Fruit fly (Drosophila melanogaster) whole organism, prepupa: ENCODE data around the gene vrs.
A peak's percentile ranks its signal among the peaks of the same experiment; 100 is the strongest.

Experiments
- CG10631 ChIP-seq: fragments of 200-800 bp; sonication (Bioruptor generic); optimal IDR thresholded peaks from 2 replicates; lab custom pipeline; 2016; ENCODE audit warnings: missing biosample characterization, missing genetic modification characterization
- CG10669 ChIP-seq: fragments of 200-800 bp; sonication (Bioruptor generic); optimal IDR thresholded peaks from 3 replicates; lab custom pipeline; 2018; ENCODE audit warnings: missing biosample characterization, mild to moderate bottlenecking, missing genetic modification characterization, moderate library complexity
- CG11294 ChIP-seq: fragments of 200-800 bp; sonication (Bioruptor generic); IDR thresholded peaks from 2 replicates; pipeline ENCODE4 v1.3.6; 2022; ENCODE audit warnings: missing biosample characterization, missing genetic modification characterization
- CG11762 ChIP-seq: fragments of 200-800 bp; sonication (Bioruptor generic); optimal IDR thresholded peaks from 3 replicates; lab custom pipeline; 2016; ENCODE audit warnings: missing biosample characterization, missing genetic modification characterization; ENCODE audit not compliant: insufficient read depth
- CG11902 ChIP-seq: fragments of 200-800 bp; sonication (Bioruptor generic); optimal IDR thresholded peaks from 3 replicates; lab custom pipeline; 2016; ENCODE audit warnings: missing biosample characterization, missing genetic modification characterization
- CG15336 ChIP-seq: fragments of 200-800 bp; sonication (Bioruptor generic); IDR thresholded peaks from 2 replicates; pipeline ENCODE4 v1.3.6; 2022; ENCODE audit warnings: missing biosample characterization, missing genetic modification characterization
- CG1621 ChIP-seq: fragments of 200-800 bp; sonication (Bioruptor generic); optimal IDR thresholded peaks from 3 replicates; lab custom pipeline; 2018; ENCODE audit warnings: missing biosample characterization, mild to moderate bottlenecking, missing genetic modification characterization
- CG16779 ChIP-seq: fragments of 200-800 bp; sonication (Bioruptor generic); optimal IDR thresholded peaks from 3 replicates; lab custom pipeline; 2017; ENCODE audit warnings: missing biosample characterization, mild to moderate bottlenecking, missing genetic modification characterization
- CG3032 ChIP-seq: fragments of 200-800 bp; optimal IDR thresholded peaks from 2 replicates; lab custom pipeline; 2019; ENCODE audit warnings: missing biosample characterization, mild to moderate bottlenecking, missing genetic modification characterization, moderate library complexity
- CG31627 ChIP-seq: fragments of 200-800 bp; sonication (Bioruptor generic); optimal IDR thresholded peaks from 3 replicates; lab custom pipeline; 2016; ENCODE audit warnings: missing biosample characterization, missing genetic modification characterization
- CG32006 ChIP-seq: fragments of 200-800 bp; sonication (Bioruptor generic); optimal IDR thresholded peaks from 3 replicates; lab custom pipeline; 2017; ENCODE audit warnings: missing biosample characterization, mild to moderate bottlenecking, missing genetic modification characterization
- CG34406 ChIP-seq: fragments of 200-800 bp; sonication (Bioruptor generic); optimal IDR thresholded peaks from 3 replicates; lab custom pipeline; 2016; ENCODE audit warnings: missing biosample characterization, missing genetic modification characterization
- CG3919 ChIP-seq: fragments of 200-800 bp; sonication (Bioruptor generic); optimal IDR thresholded peaks from 3 replicates; lab custom pipeline; 2016; ENCODE audit warnings: missing biosample characterization, missing genetic modification characterization
- CG4318 ChIP-seq: fragments of 200-800 bp; sonication (Bioruptor generic); optimal IDR thresholded peaks from 3 replicates; lab custom pipeline; 2017; ENCODE audit warnings: missing biosample characterization, mild to moderate bottlenecking, missing genetic modification characterization
- CG6163 ChIP-seq: fragments of 200-800 bp; sonication (Bioruptor generic); IDR thresholded peaks from 3 replicates; pipeline ENCODE4 v1.3.6; 2022; ENCODE audit warnings: missing biosample characterization, missing genetic modification characterization
- CG6276 ChIP-seq: fragments of 200-800 bp; sonication (Bioruptor generic); optimal IDR thresholded peaks from 2 replicates; lab custom pipeline; 2017; ENCODE audit warnings: missing biosample characterization, mild to moderate bottlenecking, missing genetic modification characterization
- CG6792 ChIP-seq: fragments of 200-800 bp; sonication (Bioruptor generic); optimal IDR thresholded peaks from 3 replicates; lab custom pipeline; 2016; ENCODE audit warnings: missing biosample characterization, missing genetic modification characterization
- CG6808 ChIP-seq: fragments of 200-800 bp; sonication (Bioruptor generic); optimal IDR thresholded peaks from 3 replicates; lab custom pipeline; 2017; ENCODE audit warnings: missing biosample characterization, missing genetic modification characterization, mild to moderate bottlenecking, moderate library complexity, missing genetic modification reagents
- CG7368 ChIP-seq: fragments of 200-800 bp; sonication (Bioruptor generic); optimal IDR thresholded peaks from 3 replicates; lab custom pipeline; 2016; ENCODE audit warnings: missing biosample characterization, missing genetic modification characterization
- CG8119 ChIP-seq: fragments of 200-800 bp; sonication (Bioruptor generic); IDR thresholded peaks from 3 replicates; pipeline ENCODE4 v1.3.6; 2022; ENCODE audit warnings: missing biosample characterization, missing genetic modification characterization
- CG8319 ChIP-seq: fragments of 200-800 bp; sonication (Bioruptor generic); optimal IDR thresholded peaks from 3 replicates; lab custom pipeline; 2016; ENCODE audit warnings: missing biosample characterization, missing genetic modification characterization
- CG8632 ChIP-seq: fragments of 200-800 bp; sonication (Bioruptor generic); optimal IDR thresholded peaks from 3 replicates; lab custom pipeline; 2016; ENCODE audit warnings: missing biosample characterization, missing genetic modification characterization
- Eip78C ChIP-seq: fragments of 200-800 bp; sonication (Bioruptor generic); peaks from one replicate; lab custom pipeline; 2016; ENCODE audit warnings: missing biosample characterization, missing genetic modification characterization
- Ets96B ChIP-seq: fragments of 200-800 bp; optimal IDR thresholded peaks from 2 replicates; lab custom pipeline; 2019; ENCODE audit warnings: missing biosample characterization, mild to moderate bottlenecking, missing genetic modification characterization, moderate library complexity
- Hr39 ChIP-seq: fragments of 200-800 bp; sonication (Bioruptor generic); optimal IDR thresholded peaks from 2 replicates; lab custom pipeline; 2016; ENCODE audit warnings: missing biosample characterization, missing genetic modification characterization
- Hr4 ChIP-seq: fragments of 200-800 bp; sonication (Bioruptor generic); optimal IDR thresholded peaks from 3 replicates; lab custom pipeline; 2016; ENCODE audit warnings: missing biosample characterization, missing genetic modification characterization
- Met ChIP-seq: fragments of 200-800 bp; sonication (Bioruptor generic); optimal IDR thresholded peaks from 3 replicates; lab custom pipeline; 2016; ENCODE audit warnings: missing biosample characterization, missing genetic modification characterization
- OdsH ChIP-seq: fragments of 200-800 bp; sonication (Bioruptor generic); optimal IDR thresholded peaks from 3 replicates; lab custom pipeline; 2016; ENCODE audit warnings: missing biosample characterization, missing genetic modification characterization
- Smox ChIP-seq: fragments of 200-800 bp; sonication (Bioruptor generic); optimal IDR thresholded peaks from 3 replicates; lab custom pipeline; 2016; ENCODE audit warnings: missing biosample characterization, missing genetic modification characterization
- Sox14 ChIP-seq: fragments of 200-800 bp; sonication (Bioruptor generic); optimal IDR thresholded peaks from 3 replicates; lab custom pipeline; 2016; ENCODE audit warnings: missing biosample characterization, missing genetic modification characterization
- Sox15 ChIP-seq: fragments of 200-800 bp; sonication (Bioruptor generic); optimal IDR thresholded peaks from 3 replicates; lab custom pipeline; 2016; ENCODE audit warnings: missing biosample characterization, missing genetic modification characterization
- dac ChIP-seq: fragments of 200-800 bp; sonication (Bioruptor generic); optimal IDR thresholded peaks from 2 replicates; lab custom pipeline; 2017; ENCODE audit warnings: missing biosample characterization, mild to moderate bottlenecking, missing genetic modification characterization
- dsx ChIP-seq: fragments of 200-800 bp; optimal IDR thresholded peaks from 3 replicates; lab custom pipeline; 2019; ENCODE audit warnings: missing biosample characterization, mild to moderate bottlenecking, missing genetic modification characterization, moderate library complexity; ENCODE audit not compliant: poor library complexity, severe bottlenecking
- eg ChIP-seq: fragments of 200-800 bp; sonication (Bioruptor generic); IDR thresholded peaks from 3 replicates; pipeline ENCODE4 v1.3.6; 2022; ENCODE audit warnings: missing biosample characterization, missing genetic modification characterization
- esn ChIP-seq: fragments of 200-800 bp; sonication (Bioruptor generic); optimal IDR thresholded peaks from 2 replicates; lab custom pipeline; 2016; ENCODE audit warnings: missing biosample characterization, mild to moderate bottlenecking, missing genetic modification characterization, moderate library complexity
- lz ChIP-seq: fragments of 200-800 bp; sonication (Bioruptor generic); optimal IDR thresholded peaks from 3 replicates; lab custom pipeline; 2016; ENCODE audit warnings: missing biosample characterization, missing genetic modification characterization
- net ChIP-seq: fragments of 200-800 bp; sonication (Bioruptor generic); optimal IDR thresholded peaks from 3 replicates; lab custom pipeline; 2016; ENCODE audit warnings: missing biosample characterization, missing genetic modification characterization
- pdm3 ChIP-seq: fragments of 200-800 bp; sonication (Bioruptor generic); optimal IDR thresholded peaks from 3 replicates; lab custom pipeline; 2016; ENCODE audit warnings: missing biosample characterization, missing genetic modification characterization
- salr ChIP-seq, 2 experiments: fragments of 200-800 bp; sonication (Bioruptor generic); optimal IDR thresholded peaks; 3 replicates each; lab custom pipeline; 2016 to 2018; ENCODE audit warnings: missing biosample characterization in 2 of 2, missing genetic modification characterization in 2 of 2, mild to moderate bottlenecking in 1 of 2
- spab ChIP-seq: fragments of 200-800 bp; sonication (Bioruptor generic); optimal IDR thresholded peaks from 2 replicates; lab custom pipeline; 2017; ENCODE audit warnings: missing biosample characterization, mild to moderate bottlenecking, missing genetic modification characterization, missing genetic modification reagents
- ss ChIP-seq, 2 experiments: fragments of 200-800 bp; sonication (Bioruptor generic); optimal IDR thresholded peaks; 2 replicates in 1 of 2; 3 replicates in 1 of 2; lab custom pipeline; 2017 to 2018; ENCODE audit warnings: mild to moderate bottlenecking in 2 of 2, missing biosample characterization in 2 of 2, missing genetic modification characterization in 2 of 2, moderate library complexity in 1 of 2
- topi ChIP-seq: fragments of 200-800 bp; sonication (Bioruptor generic); optimal IDR thresholded peaks from 3 replicates; lab custom pipeline; 2016; ENCODE audit warnings: missing biosample characterization, missing genetic modification characterization
- vri ChIP-seq: fragments of 200-800 bp; sonication (Bioruptor generic); optimal IDR thresholded peaks from 3 replicates; lab custom pipeline; 2016; ENCODE audit warnings: missing biosample characterization, mild to moderate bottlenecking, missing genetic modification characterization

Gene vrs

dm6 chr3R:12451376-12451775, 3.9 kb downstream of the vrs start (continued):
- no peak for TF ChIP-seq CG34406
- no peak for TF ChIP-seq CG7368 (GFP tag; lab: Kevin White, UChicago)
- TF ChIP-seq spab = peak; percentile 17
- no peak for TF ChIP-seq vri (GFP tag; lab: Kevin White, UChicago)
- no peak for TF ChIP-seq lz (GFP tag; lab: Kevin White, UChicago)
- no peak for TF ChIP-seq CG6808 (GFP tag; lab: Kevin White, UChicago)
- TF ChIP-seq CG6276 = no peak
- peak; percentile 70 for TF ChIP-seq CG6163 (GFP tag; lab: Robert Waterston, UW)
- peak; percentile 5 for TF ChIP-seq CG31627 (GFP tag; lab: Kevin White, UChicago)
- TF ChIP-seq CG3919 (GFP tag; lab: Kevin White, UChicago) = peak; percentile 30
- peak; percentile 53; the same call in 2 of the 3 replicates for TF ChIP-seq CG8119 (GFP tag; lab: Robert Waterston, UW)
- no peak for TF ChIP-seq Hr4 (GFP tag; lab: Kevin White, UChicago)
- TF ChIP-seq CG10631 (GFP tag; lab: Kevin White, UChicago) = no peak
- TF ChIP-seq CG6792 (GFP tag; lab: Kevin White, UChicago) = no peak
- no peak for TF ChIP-seq CG16779
- peak; percentile 53 for TF ChIP-seq OdsH (GFP tag; lab: Kevin White, UChicago)
- TF ChIP-seq ss (GFP tag; optimal IDR thresholded peaks at IDR 0.05; lab: Kevin White, UChicago) = no peak
- TF ChIP-seq CG32006 (GFP tag; lab: Kevin White, UChicago) = peak; percentile 58
- peak; percentile 30 for TF ChIP-seq net (GFP tag; lab: Kevin White, UChicago)
- TF ChIP-seq Smox (GFP tag; lab: Kevin White, UChicago) = no peak
- TF ChIP-seq Sox14 (GFP tag; lab: Kevin White, UChicago) = no peak
- peak; percentile 14 for TF ChIP-seq CG8319 (GFP tag; lab: Kevin White, UChicago)
- TF ChIP-seq Hr39 (GFP tag; lab: Kevin White, UChicago) = no peak
- TF ChIP-seq CG1621 = no peak
- no peak for TF ChIP-seq CG10669 (GFP tag; lab: Kevin White, UChicago)
- TF ChIP-seq pdm3 (GFP tag; lab: Kevin White, UChicago) = no peak
- TF ChIP-seq Met = no peak
- TF ChIP-seq CG3032 (tag; lab: Kevin White, UChicago) = peak; percentile 23
- peak; percentile 7 for TF ChIP-seq Ets96B (tag; lab: Kevin White, UChicago)
- TF ChIP-seq CG11294 (GFP tag; lab: Robert Waterston, UW) = peak; percentile 50; the same call in 1 of the 2 replicates
- TF ChIP-seq CG4318 (GFP tag; lab: Kevin White, UChicago) = no peak
- peak; percentile 6 for TF ChIP-seq CG11762 (GFP tag; lab: Kevin White, UChicago)
- TF ChIP-seq topi = no peak
- TF ChIP-seq dac (GFP tag; lab: Kevin White, UChicago) = no peak
- TF ChIP-seq CG8632 (GFP tag; lab: Kevin White, UChicago) = peak; percentile 29
- TF ChIP-seq, all 60 proteins: peak for 21

DNA sequence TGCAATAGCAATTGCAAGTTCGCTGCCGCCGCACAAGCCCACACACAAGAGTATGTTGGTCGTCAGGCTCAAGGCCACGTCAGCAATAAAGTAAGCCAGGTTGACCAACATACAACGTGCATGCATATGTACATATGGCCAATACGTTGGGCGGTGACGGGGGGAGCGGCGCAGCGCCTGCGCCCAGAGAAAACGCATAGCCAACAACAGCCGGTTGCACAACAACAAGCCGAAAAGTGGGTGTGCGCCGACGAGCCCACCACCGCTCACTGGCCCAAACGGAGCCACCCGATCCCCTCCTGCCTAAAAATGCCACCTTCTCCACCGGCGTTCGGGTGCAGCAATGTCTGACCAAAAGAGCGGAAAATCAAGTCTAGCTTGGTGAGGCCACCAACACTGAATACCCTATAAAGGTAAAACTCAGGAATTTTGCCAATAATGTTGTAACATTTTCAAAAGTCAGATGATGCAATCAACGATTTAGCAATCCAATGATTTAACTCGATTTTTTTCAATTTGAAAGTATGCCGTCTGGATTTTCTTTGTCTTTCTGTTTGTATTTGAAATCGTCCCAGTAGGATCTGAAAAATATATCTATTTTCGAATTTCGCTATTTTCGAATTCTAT, 4.5 kb downstream of the vrs start, which contains the start of gene CG5509:
CG5509 (plus strand) TSS at position 577 of the 627 bp plus-strand sequence.
- TF ChIP-seq CG11902 (GFP tag; lab: Kevin White, UChicago) = no peak
- TF ChIP-seq esn (GFP tag; lab: Kevin White, UChicago) = no peak
- peak; percentile 52; the same call in 2 of the 3 replicates for TF ChIP-seq eg (GFP tag; lab: Robert Waterston, UW)
- TF ChIP-seq CG15336 (GFP tag; lab: Robert Waterston, UW) = peak; percentile 29; the same call in 1 of the 2 replicates
- peak; percentile 28 for TF ChIP-seq dsx (GFP tag; lab: Kevin White, UChicago)
- peak; percentile 22 for TF ChIP-seq Eip78C
- TF ChIP-seq CG6276 = no peak
- TF ChIP-seq salr (GFP tag; optimal IDR thresholded peaks at IDR 0.05; lab: Kevin White, UChicago) = no peak
- no peak for TF ChIP-seq Sox15 (GFP tag; lab: Kevin White, UChicago)
